Fruit fly (Drosophila melanogaster) whole organism, embryonic: ENCODE measurements around the gene CG32055.

ENCODE experiments used
- CG14667 ChIP-seq: fragments of 200-800 bp; sonication (Bioruptor generic); IDR thresholded peaks from 2 replicates; pipeline ENCODE4 v1.3.6; 2022; ENCODE audit warnings: missing biosample characterization, missing genetic modification characterization
- CG2199 ChIP-seq: fragments of 200-800 bp; sonication (Bioruptor generic); IDR thresholded peaks from 3 replicates; pipeline ENCODE4 v1.3.6; 2022; ENCODE audit warnings: missing biosample characterization, missing genetic modification characterization
- CG9609 ChIP-seq: fragments of 200-800 bp; sonication (Bioruptor generic); optimal IDR thresholded peaks from 3 replicates; lab custom pipeline; 2016; ENCODE audit warnings: missing biosample characterization, missing genetic modification characterization
- HLH3B ChIP-seq: fragments of 200-800 bp; sonication (Bioruptor generic); IDR thresholded peaks from 2 replicates; pipeline ENCODE4 v1.3.6; 2022; ENCODE audit warnings: missing biosample characterization, missing genetic modification characterization
- Mrtf ChIP-seq: fragments of 200-800 bp; sonication (Bioruptor generic); IDR thresholded peaks from 3 replicates; pipeline ENCODE4 v1.3.6; 2022; ENCODE audit warnings: missing biosample characterization, missing genetic modification characterization
- lola ChIP-seq, 3 experiments: fragments of >200 bp in 2 of 3; fragments of 200-800 bp in 1 of 3; sonication (Bioruptor generic) in 1 of 3; optimal IDR thresholded peaks; 2 replicates each; lab custom pipeline; 2017 to 2019; ENCODE audit warnings: missing biosample characterization in 3 of 3, missing genetic modification characterization in 3 of 3, mild to moderate bottlenecking in 1 of 3, moderate library complexity in 1 of 3

DNA sequence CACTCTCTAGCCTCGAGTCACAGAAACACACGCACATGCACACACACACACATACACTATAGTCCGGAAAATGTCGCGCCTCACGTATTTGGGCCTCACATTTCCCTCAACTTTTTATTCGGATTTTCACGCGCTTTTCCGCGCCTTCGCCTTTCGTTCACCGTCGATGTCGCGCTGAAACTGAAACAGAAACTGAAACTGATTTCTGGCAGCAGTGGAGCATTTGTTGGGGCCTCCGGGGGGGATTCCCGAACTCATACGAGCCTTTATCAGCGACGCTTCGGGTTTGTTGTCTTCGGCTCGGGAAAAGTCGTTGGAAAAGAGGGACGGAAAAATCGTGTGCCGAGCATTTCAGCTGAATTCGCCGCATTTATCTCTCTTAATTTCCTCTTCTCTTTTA, 34.0 kb downstream of the CG32055 start, which contains the start of gene dpr10:
- no peak for TF ChIP-seq HLH3B
- no peak for TF ChIP-seq CG2199 (GFP tag; lab: Robert Waterston, UW)
- no peak for TF ChIP-seq CG9609 (GFP tag; lab: Kevin White, UChicago)
- no peak for TF ChIP-seq Mrtf (GFP tag; lab: Robert Waterston, UW)
- TF ChIP-seq CG14667 (GFP tag; lab: Robert Waterston, UW): no peak
- no peak for TF ChIP-seq lola (GFP tag; optimal IDR thresholded peaks at IDR 0.05; lab: Kevin White, UChicago)
